Worm (Caenorhabditis elegans) whole organism, L4/young adult: Measurements from ENCODE around the gene F18H3.4.

ENCODE experiments used
- W03F9.2 ChIP-seq: fragments of 150-350 bp; optimal IDR thresholded peaks from 2 replicates; lab custom pipeline; 2014; ENCODE audit warnings: missing biosample characterization, missing genetic modification characterization
- him-1 ChIP-seq: sonication (generic microtip); optimal IDR thresholded peaks from 2 replicates; lab custom pipeline; 2016; ENCODE audit warnings: missing genotype, missing genetic modification reagents, missing genetic modification characterization, missing compliant biosample characterization

DNA sequence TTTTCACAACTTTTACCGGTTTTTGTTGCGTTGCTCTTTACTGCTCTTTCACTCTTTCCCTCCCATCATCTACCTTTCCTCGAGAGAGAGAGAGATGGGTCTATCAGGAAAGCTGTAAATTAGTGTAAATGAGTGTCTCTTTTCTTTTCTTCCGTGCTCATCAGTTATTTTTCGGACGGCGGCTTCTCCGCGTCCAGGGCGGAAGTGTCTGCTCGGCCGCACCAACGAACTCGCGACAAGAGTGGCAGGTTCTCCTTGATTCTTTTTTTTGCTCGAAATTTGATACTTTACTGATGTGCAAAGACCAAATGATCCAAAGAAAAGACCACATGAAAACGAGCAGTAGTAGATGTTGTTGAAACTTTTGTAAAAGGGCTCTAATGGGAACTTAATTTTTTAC is 29.8 kb downstream of the F18H3.4 start:
- no peak for TF ChIP-seq him-1 (tag; lab: Kevin White, UChicago)
- TF ChIP-seq W03F9.2, result no peak
